Fruit fly (Drosophila melanogaster) whole organism, embryonic: ENCODE measurements around the gene Rbm13.

Experiments used
- Atf3 ChIP-seq: fragments of 200-800 bp; sonication (Bioruptor generic); optimal IDR thresholded peaks from 3 replicates; lab custom pipeline; 2016; ENCODE audit warnings: missing biosample characterization, missing genetic modification characterization
- Awh ChIP-seq: fragments of 200-800 bp; sonication (Bioruptor generic); IDR thresholded peaks from 2 replicates; pipeline ENCODE4, ENCODE4 v1.3.6; 2022; ENCODE audit warnings: missing biosample characterization, missing genetic modification characterization
- BtbVII ChIP-seq: fragments of 200-800 bp; sonication (Bioruptor generic); optimal IDR thresholded peaks from 3 replicates; lab custom pipeline; 2017; ENCODE audit warnings: missing biosample characterization, mild to moderate bottlenecking, missing genetic modification characterization
- CG1024 ChIP-seq: fragments of 200-800 bp; sonication (Bioruptor generic); IDR thresholded peaks from 2 replicates; pipeline ENCODE4 v1.3.6; 2022; ENCODE audit warnings: missing biosample characterization, missing genetic modification characterization
- CG10321 ChIP-seq: fragments of 200-800 bp; sonication (Bioruptor generic); IDR thresholded peaks from 2 replicates; pipeline ENCODE4 v1.3.6; 2022; ENCODE audit warnings: missing biosample characterization, missing genetic modification characterization
- CG10959 ChIP-seq: fragments of 200-800 bp; sonication (Bioruptor generic); IDR thresholded peaks from 2 replicates; pipeline ENCODE4 v1.3.6; 2022; ENCODE audit warnings: missing biosample characterization, missing genetic modification characterization
- CG11398 ChIP-seq: fragments of 200-800 bp; sonication (Bioruptor generic); optimal IDR thresholded peaks from 2 replicates; lab custom pipeline; 2016; ENCODE audit warnings: missing biosample characterization, missing genetic modification characterization
- CG12155 ChIP-seq: fragments of 200-800 bp; sonication (Bioruptor generic); optimal IDR thresholded peaks from 3 replicates; lab custom pipeline; 2016; ENCODE audit warnings: missing biosample characterization, missing genetic modification characterization
- CG12659 ChIP-seq: fragments of 200-800 bp; sonication (Bioruptor generic); optimal IDR thresholded peaks from 3 replicates; lab custom pipeline; 2017; ENCODE audit warnings: mild to moderate bottlenecking, missing biosample characterization, missing genetic modification reagents, missing genetic modification characterization
- CG15696 ChIP-seq: fragments of 200-800 bp; sonication (Bioruptor generic); optimal IDR thresholded peaks from 2 replicates; lab custom pipeline; 2019; ENCODE audit warnings: missing biosample characterization, mild to moderate bottlenecking, missing genetic modification characterization, moderate library complexity
- CG1602 ChIP-seq: fragments of 200-800 bp; sonication (Bioruptor generic); optimal IDR thresholded peaks from 3 replicates; lab custom pipeline; 2016; ENCODE audit warnings: missing biosample characterization, missing genetic modification characterization
- CG16815 ChIP-seq: fragments of 200-800 bp; sonication (Bioruptor generic); optimal IDR thresholded peaks from 3 replicates; lab custom pipeline; 2017; ENCODE audit warnings: missing biosample characterization, mild to moderate bottlenecking, missing genetic modification characterization
- CG17612 ChIP-seq: fragments of 200-800 bp; sonication (Bioruptor generic); IDR thresholded peaks from 2 replicates; pipeline ENCODE4 v1.3.6; 2022; ENCODE audit warnings: missing biosample characterization, missing genetic modification characterization
- CG18476 ChIP-seq: fragments of 200-800 bp; sonication (Bioruptor generic); optimal IDR thresholded peaks from 2 replicates; lab custom pipeline; 2016; ENCODE audit warnings: missing biosample characterization, mild to moderate bottlenecking, missing genetic modification characterization
- CG18599 ChIP-seq: fragments of 200-800 bp; sonication (Bioruptor generic); optimal IDR thresholded peaks from 3 replicates; lab custom pipeline; 2017; ENCODE audit warnings: missing biosample characterization, missing genetic modification characterization, mild to moderate bottlenecking, moderate library complexity, missing genetic modification reagents
- CG2199 ChIP-seq: fragments of 200-800 bp; sonication (Bioruptor generic); IDR thresholded peaks from 3 replicates; pipeline ENCODE4 v1.3.6; 2022; ENCODE audit warnings: missing biosample characterization, missing genetic modification characterization
- CG32767 ChIP-seq: fragments of 200-800 bp; sonication (Bioruptor generic); IDR thresholded peaks from 2 replicates; pipeline ENCODE4 v1.3.6; 2022; ENCODE audit warnings: missing biosample characterization, missing genetic modification characterization
- CG32772 ChIP-seq: fragments of 200-800 bp; sonication (Bioruptor generic); IDR thresholded peaks from 2 replicates; pipeline ENCODE4 v1.3.6; 2022; ENCODE audit warnings: missing biosample characterization, missing genetic modification characterization
- CG3838 ChIP-seq: fragments of 200-800 bp; sonication (Bioruptor generic); optimal IDR thresholded peaks from 3 replicates; lab custom pipeline; 2016; ENCODE audit warnings: missing biosample characterization, missing genetic modification characterization
- CG4820 ChIP-seq: fragments of 200-800 bp; sonication (Bioruptor generic); optimal IDR thresholded peaks from 3 replicates; lab custom pipeline; 2016; ENCODE audit warnings: missing biosample characterization, missing genetic modification characterization
- CG4854 ChIP-seq: fragments of 200-800 bp; sonication (Bioruptor generic); optimal IDR thresholded peaks from 2 replicates; lab custom pipeline; 2016; ENCODE audit warnings: missing biosample characterization, missing genetic modification characterization, inconsistent platforms
- CG6654 ChIP-seq: fragments of 200-800 bp; sonication (Bioruptor generic); optimal IDR thresholded peaks from 2 replicates; lab custom pipeline; 2017; ENCODE audit warnings: missing biosample characterization, mild to moderate bottlenecking, missing genetic modification characterization
- CG7987 ChIP-seq: fragments of 200-800 bp; sonication (Bioruptor generic); optimal IDR thresholded peaks from 2 replicates; lab custom pipeline; 2018; ENCODE audit warnings: missing biosample characterization, mild to moderate bottlenecking, missing genetic modification characterization, moderate library complexity
- CG8478 ChIP-seq: fragments of >200 bp; optimal IDR thresholded peaks from 2 replicates; lab custom pipeline; 2018
- Dip2 ChIP-seq: fragments of 200-800 bp; sonication (Bioruptor generic); IDR thresholded peaks from 2 replicates; pipeline ENCODE4 v1.3.6; 2022; ENCODE audit warnings: missing biosample characterization, missing genetic modification characterization
- Elba2 ChIP-seq: fragments of 200-800 bp; sonication (Bioruptor generic); optimal IDR thresholded peaks from 3 replicates; lab custom pipeline; 2016; ENCODE audit warnings: missing biosample characterization, missing genetic modification characterization
- HLH4C ChIP-seq: fragments of 200-800 bp; sonication (Bioruptor generic); IDR thresholded peaks from 3 replicates; pipeline ENCODE4 v1.3.6; 2022; ENCODE audit warnings: missing biosample characterization, missing genetic modification characterization; ENCODE audit not compliant: partially characterized antibody
- Myb ChIP-seq: fragments of 200-800 bp; sonication (Bioruptor generic); optimal IDR thresholded peaks from 2 replicates; lab custom pipeline; 2016; ENCODE audit warnings: missing biosample characterization, missing genetic modification characterization
- Neu2 ChIP-seq: fragments of 200-800 bp; sonication (Bioruptor generic); optimal IDR thresholded peaks from 3 replicates; lab custom pipeline; 2016; ENCODE audit warnings: missing biosample characterization, missing genetic modification characterization, borderline replicate concordance
- Oli ChIP-seq: fragments of 200-800 bp; sonication (Bioruptor generic); optimal IDR thresholded peaks from 2 replicates; lab custom pipeline; 2018; ENCODE audit warnings: missing biosample characterization, mild to moderate bottlenecking, missing genetic modification characterization, moderate library complexity
- Spps ChIP-seq: fragments of 200-800 bp; sonication (Bioruptor generic); optimal IDR thresholded peaks from 2 replicates; lab custom pipeline; 2018; ENCODE audit warnings: missing biosample characterization, mild to moderate bottlenecking, missing genetic modification characterization
- Sry-β ChIP-seq: fragments of 200-800 bp; sonication (Bioruptor generic); optimal IDR thresholded peaks from 2 replicates; lab custom pipeline; 2018; ENCODE audit warnings: missing biosample characterization, mild to moderate bottlenecking, missing genetic modification characterization, moderate library complexity
- YL-1 ChIP-seq: fragments of 200-800 bp; sonication (Bioruptor generic); optimal IDR thresholded peaks from 3 replicates; lab custom pipeline; 2017; ENCODE audit warnings: missing biosample characterization, mild to moderate bottlenecking, missing genetic modification characterization
- az2 ChIP-seq: fragments of 200-800 bp; sonication (Bioruptor generic); optimal IDR thresholded peaks from 3 replicates; lab custom pipeline; 2016; ENCODE audit warnings: missing biosample characterization, missing genetic modification characterization
- bbx ChIP-seq: fragments of 200-800 bp; sonication (Bioruptor generic); IDR thresholded peaks from 2 replicates; pipeline ENCODE4 v1.3.6; 2022; ENCODE audit warnings: missing biosample characterization, missing genetic modification characterization; ENCODE audit not compliant: partially characterized antibody
- cas ChIP-seq: fragments of 200-800 bp; sonication (Bioruptor generic); IDR thresholded peaks from 2 replicates; pipeline ENCODE4 v1.3.6; 2022; ENCODE audit warnings: missing biosample characterization, missing genetic modification characterization
- dmrt99B ChIP-seq: fragments of 200-800 bp; sonication (Bioruptor generic); optimal IDR thresholded peaks from 2 replicates; lab custom pipeline; 2018; ENCODE audit warnings: missing biosample characterization, mild to moderate bottlenecking, missing genetic modification characterization, moderate library complexity
- dpn ChIP-seq, 2 experiments: fragments of 200-800 bp; sonication (Bioruptor generic); optimal IDR thresholded peaks; 3 replicates each; lab custom pipeline; 2016; ENCODE audit warnings: missing biosample characterization in 2 of 2, missing genetic modification characterization in 2 of 2
- ems ChIP-seq: fragments of 200-800 bp; sonication (Bioruptor generic); optimal IDR thresholded peaks from 3 replicates; lab custom pipeline; 2016; ENCODE audit warnings: missing biosample characterization, missing genetic modification characterization
- en ChIP-seq: fragments of 200-800 bp; sonication (Bioruptor generic); optimal IDR thresholded peaks from 2 replicates; lab custom pipeline; 2016; ENCODE audit warnings: missing biosample characterization, missing genetic modification characterization
- eyg ChIP-seq: fragments of 200-800 bp; sonication (Bioruptor generic); optimal IDR thresholded peaks from 3 replicates; lab custom pipeline; 2016; ENCODE audit warnings: missing biosample characterization, missing genetic modification characterization
- gem ChIP-seq: fragments of 200-800 bp; sonication (Bioruptor generic); optimal IDR thresholded peaks from 2 replicates; lab custom pipeline; 2019; ENCODE audit warnings: missing biosample characterization, mild to moderate bottlenecking, missing genetic modification characterization, moderate library complexity
- kni ChIP-seq: fragments of 200-800 bp; sonication (Bioruptor generic); optimal IDR thresholded peaks from 3 replicates; lab custom pipeline; 2017; ENCODE audit warnings: mild to moderate bottlenecking, missing biosample characterization, missing genetic modification reagents, missing genetic modification characterization
- mirr ChIP-seq: fragments of 200-800 bp; sonication (Bioruptor generic); optimal IDR thresholded peaks from 3 replicates; lab custom pipeline; 2018; ENCODE audit warnings: missing biosample characterization, mild to moderate bottlenecking, missing genetic modification characterization
- nom ChIP-seq: fragments of 200-800 bp; sonication (Bioruptor generic); optimal IDR thresholded peaks from 2 replicates; lab custom pipeline; 2017; ENCODE audit warnings: missing biosample characterization, missing genetic modification characterization, mild to moderate bottlenecking, moderate library complexity, missing genetic modification reagents
- pan ChIP-seq, 4 experiments: fragments of >200 bp in 3 of 4; fragments of 200-800 bp in 1 of 4; sonication (Bioruptor generic) in 1 of 4; optimal IDR thresholded peaks in 3 of 4; IDR thresholded peaks in 1 of 4; 2 replicates each; pipeline versions ENCODE4 v1.3.6 to Lab custom; 2017 to 2022; ENCODE audit warnings: missing biosample characterization in 2 of 4, missing genetic modification characterization in 2 of 4, mixed read lengths in 1 of 4
- so ChIP-seq: fragments of 200-800 bp; sonication (Bioruptor generic); IDR thresholded peaks from 3 replicates; pipeline ENCODE4 v1.3.6; 2022; ENCODE audit warnings: missing biosample characterization, missing genetic modification characterization
- unc-4 ChIP-seq: fragments of 200-800 bp; sonication (Bioruptor generic); IDR thresholded peaks from 2 replicates; pipeline ENCODE4 v1.3.6; 2022; ENCODE audit warnings: missing biosample characterization, missing genetic modification characterization; ENCODE audit not compliant: partially characterized antibody
- vnd ChIP-seq: fragments of 200-800 bp; sonication (Bioruptor generic); IDR thresholded peaks from 3 replicates; pipeline ENCODE4 v1.3.6; 2022; ENCODE audit warnings: missing biosample characterization, missing genetic modification characterization; ENCODE audit not compliant: partially characterized antibody
- yki ChIP-seq: fragments of >200 bp; optimal IDR thresholded peaks from 3 replicates; lab custom pipeline; 2018

The Rbm13 gene

DNA sequence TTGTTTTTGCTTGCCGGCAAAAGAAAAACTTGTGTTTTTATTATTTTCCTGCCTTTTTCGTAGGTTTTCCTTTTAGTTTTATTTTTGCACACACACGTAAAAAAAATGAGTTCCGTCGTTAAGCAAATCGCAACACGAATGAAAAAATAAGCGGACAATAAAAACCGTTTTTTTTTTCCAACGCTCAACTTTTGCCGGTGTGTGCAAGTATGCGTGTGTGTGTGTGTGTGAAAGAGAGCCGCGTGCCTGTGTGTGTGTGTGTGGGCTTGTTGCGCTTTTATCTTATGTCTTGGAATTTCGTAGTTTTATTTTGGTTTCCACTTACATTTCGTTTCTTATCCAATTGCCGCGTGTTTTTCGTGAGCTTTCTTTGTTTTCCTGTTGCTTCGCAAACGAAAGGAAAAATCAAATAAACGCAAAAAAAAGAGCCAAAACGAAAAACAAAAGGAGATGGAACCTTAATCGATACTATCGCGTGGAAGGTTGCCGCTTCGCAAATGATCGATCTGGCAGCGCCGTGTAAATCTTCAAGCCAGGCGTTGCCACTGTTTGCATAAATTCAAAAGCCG lies 3.6 kb upstream of the Rbm13 start, which contains the start of gene Moe:
Moe (minus strand) TSS at position 474 of the 569 bp plus-strand sequence.
- TF ChIP-seq dpn (GFP tag; optimal IDR thresholded peaks at IDR 0.05; lab: Kevin White, UChicago) (peak; percentile 66 to 72), mirr (GFP tag; lab: Kevin White, UChicago) (no peak), pan (optimal IDR thresholded peaks at IDR 0.05; lab: Kevin White, UChicago) (no peak), pan (GFP tag; optimal IDR thresholded peaks at IDR 0.05 in 1 of 2, IDR thresholded peaks at IDR 0.05 in 1 of 2) (peak in 1 of 2 experiments; percentile 47), Spps (tag; lab: Kevin White, UChicago) (no peak), HLH4C (GFP tag; lab: Robert Waterston, UW) (peak; percentile 60), CG17612 (GFP tag; lab: Robert Waterston, UW) (no peak), CG11398 (peak; percentile 38), CG3838 (GFP tag; lab: Kevin White, UChicago) (no peak), unc-4 (GFP tag; lab: Robert Waterston, UW) (peak; percentile 81), eyg (GFP tag; lab: Kevin White, UChicago) (no peak), az2 (GFP tag; lab: Kevin White, UChicago) (peak; percentile 38), Atf3 (GFP tag; lab: Kevin White, UChicago) (peak; percentile 15), Awh (GFP tag; lab: Robert Waterston, UW) (no peak), CG18599 (GFP tag; lab: Kevin White, UChicago) (peak; percentile 29), Neu2 (no peak), CG32767 (GFP tag; lab: Robert Waterston, UW) (no peak), so (no peak), CG12155 (peak; percentile 56), BtbVII (GFP tag; lab: Kevin White, UChicago) (no peak), YL-1 (GFP tag; lab: Kevin White, UChicago) (peak; percentile 1), cas (GFP tag; lab: Robert Waterston, UW) (no peak), Dip2 (GFP tag; lab: Robert Waterston, UW) (no peak), CG1024 (no peak), CG12659 (GFP tag; lab: Kevin White, UChicago) (peak; percentile 57), CG8478 (lab: Kevin White, UChicago) (no peak), dmrt99B (tag; lab: Kevin White, UChicago) (peak; percentile 4), ems (peak; percentile 54), Oli (tag; lab: Kevin White, UChicago) (no peak), CG1602 (GFP tag; lab: Kevin White, UChicago) (peak; percentile 22), gem (tag; lab: Kevin White, UChicago) (peak; percentile 49), CG32772 (GFP tag; lab: Robert Waterston, UW) (peak; percentile 52), CG10959 (no peak), Elba2 (GFP tag; lab: Kevin White, UChicago) (no peak), Myb (GFP tag; lab: Kevin White, UChicago) (peak; percentile 79), kni (GFP tag; lab: Kevin White, UChicago) (no peak), bbx (GFP tag; lab: Robert Waterston, UW) (peak; percentile 88), CG6654 (no peak), CG7987 (GFP tag; lab: Kevin White, UChicago) (peak; percentile 25), Sry-β (GFP tag; lab: Kevin White, UChicago) (no peak), en (no peak), CG18476 (GFP tag; lab: Kevin White, UChicago) (no peak), CG4820 (GFP tag; lab: Kevin White, UChicago) (peak; percentile 40), yki (no peak), CG16815 (GFP tag; lab: Kevin White, UChicago) (no peak), CG4854 (peak; percentile 12), nom (GFP tag; lab: Kevin White, UChicago) (peak; percentile 81), vnd (peak; percentile 64; the same call in 2 of the 3 replicates), CG2199 (GFP tag; lab: Robert Waterston, UW) (no peak), CG15696 (tag; lab: Kevin White, UChicago) (peak; percentile 24), CG10321 (GFP tag; lab: Robert Waterston, UW) (no peak)
